Worm (Caenorhabditis elegans) whole organism, L1 larva: ENCODE data around the gene pas-2.

Source experiments
- alr-1 ChIP-seq: fragments of 200-800 bp; sonication (Bioruptor generic); optimal IDR thresholded peaks from 2 replicates; lab custom pipeline; 2018; ENCODE audit warnings: borderline replicate concordance, mild to moderate bottlenecking, missing genetic modification characterization, missing compliant biosample characterization
- aly-2 ChIP-seq: fragments of 150-350 bp; optimal IDR thresholded peaks from 2 replicates; lab custom pipeline; 2014; ENCODE audit warnings: missing biosample characterization, missing genetic modification characterization
- ceh-63 ChIP-seq: fragments of 200-800 bp; sonication (Bioruptor generic); optimal IDR thresholded peaks from 2 replicates; lab custom pipeline; 2018; ENCODE audit warnings: mild to moderate bottlenecking, missing genetic modification characterization, missing compliant biosample characterization
- lin-13 ChIP-seq: fragments of 150-350 bp; optimal IDR thresholded peaks from 2 replicates; lab custom pipeline; 2014; ENCODE audit warnings: missing biosample characterization, missing genetic modification reagents, missing genetic modification characterization
- lin-39 ChIP-seq: fragments of 150-350 bp; optimal IDR thresholded peaks from 2 replicates; lab custom pipeline; 2014; ENCODE audit warnings: missing biosample characterization, missing genetic modification reagents, missing genetic modification characterization
- lir-3 ChIP-seq: sonication (generic microtip); optimal IDR thresholded peaks from 2 replicates; lab custom pipeline; 2016; ENCODE audit warnings: mild to moderate bottlenecking, missing genetic modification characterization, moderate library complexity, missing compliant biosample characterization; ENCODE audit not compliant: poor library complexity
- nhr-28 ChIP-seq: fragments of 150-350 bp; optimal IDR thresholded peaks from 2 replicates; lab custom pipeline; 2014; ENCODE audit warnings: missing biosample characterization, missing genetic modification characterization
- nhr-47 ChIP-seq: sonication (generic microtip); optimal IDR thresholded peaks from 2 replicates; lab custom pipeline; 2016; ENCODE audit warnings: mild to moderate bottlenecking, missing genetic modification characterization, moderate library complexity, missing compliant biosample characterization
- nhr-76 ChIP-seq: sonication (generic microtip); optimal IDR thresholded peaks from 2 replicates; lab custom pipeline; 2017; ENCODE audit warnings: missing biosample characterization, missing genetic modification characterization
- sptf-1 ChIP-seq: fragments of 150-350 bp; optimal IDR thresholded peaks from 2 replicates; lab custom pipeline; 2014; ENCODE audit warnings: missing biosample characterization, missing genetic modification characterization
- unc-130 ChIP-seq: fragments of 150-350 bp; optimal IDR thresholded peaks from 2 replicates; lab custom pipeline; 2017; ENCODE audit warnings: missing biosample characterization, missing genetic modification characterization, inconsistent platforms
- unc-62 ChIP-seq: fragments of 150-350 bp; optimal IDR thresholded peaks from 2 replicates; lab custom pipeline; 2014; ENCODE audit warnings: missing biosample characterization, missing genetic modification reagents, missing genetic modification characterization

- TF ChIP-seq sptf-1 (no peak), lin-13 (GFP tag; lab: Kevin White, UChicago) (no peak), unc-62 (GFP tag; lab: Kevin White, UChicago) (no peak), alr-1 (tag; lab: Kevin White, UChicago) (no peak), lin-39 (tag; lab: Kevin White, UChicago) (no peak), lir-3 (no peak), ceh-63 (GFP tag; lab: Kevin White, UChicago) (no peak), nhr-76 (tag; lab: Kevin White, UChicago) (no peak), unc-130 (tag; lab: Kevin White, UChicago) (no peak), nhr-47 (tag; lab: Kevin White, UChicago) (no peak), nhr-28 (no peak), aly-2 (no peak)
Observed at ce11 chrV:10747263-10747951, 22.8 kb upstream of the pas-2 start, which contains the start of the genes selt-1.2 and F28H7.2.
